Fruit fly (Drosophila melanogaster) whole organism, wandering third instar larva: ENCODE measurements around the gene CG32486.

Source experiments
- Abd-B ChIP-seq: fragments of >200 bp; optimal IDR thresholded peaks from 2 replicates; lab custom pipeline; 2017; ENCODE audit warnings: missing biosample characterization, missing genetic modification characterization
- Mio ChIP-seq: sonication (Bioruptor generic); optimal IDR thresholded peaks from 2 replicates; lab custom pipeline; 2016; ENCODE audit warnings: missing biosample characterization, missing genetic modification characterization
- dsf ChIP-seq: sonication (Bioruptor generic); optimal IDR thresholded peaks from 2 replicates; lab custom pipeline; 2016; ENCODE audit warnings: missing biosample characterization, missing genetic modification characterization, borderline replicate concordance
- h ChIP-seq: fragments of 200-800 bp; sonication (Bioruptor generic); optimal IDR thresholded peaks from 3 replicates; lab custom pipeline; 2016; ENCODE audit warnings: missing biosample characterization, mild to moderate bottlenecking, missing genetic modification characterization
- psq ChIP-seq: fragments of 200-800 bp; sonication (Bioruptor generic); optimal IDR thresholded peaks from 3 replicates; lab custom pipeline; 2017; ENCODE audit warnings: missing biosample characterization, mild to moderate bottlenecking, missing genetic modification characterization, moderate library complexity

dm6 chr3L:3080084-3080994, 9.7 kb upstream of the CG32486 start:
- TF ChIP-seq Abd-B (GFP tag; lab: Kevin White, UChicago) (no peak), dsf (GFP tag; lab: Kevin White, UChicago) (no peak), Mio (GFP tag; lab: Kevin White, UChicago) (no peak), h (GFP tag; lab: Kevin White, UChicago) (peak; percentile 2), psq (GFP tag; lab: Kevin White, UChicago) (no peak)
